Fruit fly (Drosophila melanogaster): ENCODE results near the gene CG8036.

Gene CG8036

DNA sequence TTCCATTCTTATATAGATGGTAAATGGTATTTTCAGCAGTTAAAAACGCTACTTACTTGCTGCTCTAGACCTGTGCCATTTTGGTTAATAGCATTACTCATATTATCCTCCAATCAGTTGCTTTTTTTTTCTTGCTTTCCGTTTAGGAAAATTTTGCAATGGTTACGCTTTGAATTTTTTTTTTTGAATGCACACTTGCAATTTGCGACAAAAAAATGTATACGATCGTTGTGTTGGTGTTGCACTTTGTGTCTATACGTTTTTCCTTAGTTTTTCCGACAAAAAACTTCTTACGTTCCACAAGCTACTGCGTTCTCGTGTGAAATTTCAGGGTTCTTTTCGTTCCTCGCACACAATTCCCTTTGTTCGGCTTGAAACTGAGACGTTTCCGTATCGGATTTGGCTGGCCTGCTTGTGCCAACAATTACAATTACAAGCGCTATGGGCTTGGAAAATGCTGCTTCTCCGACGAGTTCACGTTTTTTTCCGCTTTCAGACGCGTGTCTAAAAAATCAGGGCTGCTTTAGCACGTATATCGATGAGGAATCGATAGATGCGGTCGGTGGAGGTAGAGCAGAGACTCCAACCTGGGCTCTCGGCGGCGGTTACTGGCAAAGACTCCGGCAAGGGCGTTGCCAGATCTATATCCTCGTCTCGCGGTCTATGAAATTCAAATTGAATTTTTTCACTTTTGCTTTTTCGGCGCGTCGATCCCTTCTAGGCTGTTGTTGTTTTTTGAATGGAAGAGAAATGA, 7.6 kb upstream of the CG8036 start (continued):
- TF ChIP-seq Bgb (GFP tag; IDR thresholded peaks at IDR 0.05; ENCODE audit: partially characterized antibody) (peak; percentile 97), Xbp1 (GFP tag; optimal IDR thresholded peaks at IDR 0.05) (peak; percentile 61), CG12391 (tag; optimal IDR thresholded peaks at IDR 0.05) (peak; percentile 46), CG18599 (GFP tag; optimal IDR thresholded peaks at IDR 0.05) (no peak), sens-2 (GFP tag; IDR thresholded peaks at IDR 0.05) (no peak), CG13424 (tag; optimal IDR thresholded peaks at IDR 0.05) (peak; percentile 46), Taf1 (GFP tag; IDR thresholded peaks at IDR 0.05) (no peak), CG6689 (GFP tag; IDR thresholded peaks at IDR 0.05) (no peak), Hr78 (GFP tag; optimal IDR thresholded peaks at IDR 0.05) (no peak), sug (tag; optimal IDR thresholded peaks at IDR 0.05) (peak; percentile 64), sens (GFP tag) (peak; percentile 93), Chrac-16 (GFP tag; optimal IDR thresholded peaks at IDR 0.05) (peak; percentile 5), Hand (GFP tag; optimal IDR thresholded peaks at IDR 0.05) (no peak), Jarid2 (GFP tag; optimal IDR thresholded peaks at IDR 0.05) (no peak), CG5180 (GFP tag; optimal IDR thresholded peaks at IDR 0.05) (no peak), CG31224 (GFP tag; IDR thresholded peaks at IDR 0.05) (peak; percentile 47), Hr39 (optimal IDR thresholded peaks at IDR 0.05) (no peak), Ets97D (GFP tag; optimal IDR thresholded peaks at IDR 0.05) (peak; percentile 97), lbe (GFP tag; optimal IDR thresholded peaks at IDR 0.05) (no peak), pfk (GFP tag; optimal IDR thresholded peaks at IDR 0.05) (peak; percentile 67), C15 (GFP tag; IDR thresholded peaks at IDR 0.05) (no peak), nom (GFP tag; optimal IDR thresholded peaks at IDR 0.05) (peak; percentile 10), CG11247 (GFP tag; IDR thresholded peaks at IDR 0.05) (peak; percentile 35; the same call in 1 of the 2 replicates), CrebB (tag; optimal IDR thresholded peaks at IDR 0.05) (peak; percentile 67), wor (GFP tag; IDR thresholded peaks at IDR 0.05) (no peak), mld (GFP tag; IDR thresholded peaks at IDR 0.05; ENCODE audit: partially characterized antibody) (peak; percentile 83), fd96Cb (tag; optimal IDR thresholded peaks at IDR 0.05) (no peak), CHES-1-like (GFP tag; optimal IDR thresholded peaks at IDR 0.05) (peak; percentile 73), Tbp (GFP tag; optimal IDR thresholded peaks at IDR 0.05) (no peak), Nf-YB (GFP tag; optimal IDR thresholded peaks at IDR 0.05) (no peak), Six4 (GFP tag; optimal IDR thresholded peaks at IDR 0.05) (no peak), sc (optimal IDR thresholded peaks at IDR 0.05) (no peak), sc (GFP tag; optimal IDR thresholded peaks at IDR 0.05) (no peak), CG6854 (GFP tag; optimal IDR thresholded peaks at IDR 0.05) (no peak), grn (GFP tag; optimal IDR thresholded peaks at IDR 0.05) (no peak), CG30020 (tag; optimal IDR thresholded peaks at IDR 0.05) (peak; percentile 42), oc (tag; optimal IDR thresholded peaks at IDR 0.05) (no peak), Neu2 (GFP tag; optimal IDR thresholded peaks at IDR 0.05; ENCODE audit: borderline replicate concordance) (no peak), CG4360 (GFP tag; IDR thresholded peaks at IDR 0.05) (peak; percentile 28; the same call in 1 of the 2 replicates), NfI (GFP tag; optimal IDR thresholded peaks at IDR 0.05) (peak; percentile 42), MTF-1 (GFP tag; optimal IDR thresholded peaks at IDR 0.05; ENCODE audit: borderline replicate concordance) (peak; percentile 71), Dll (GFP tag; IDR thresholded peaks at IDR 0.05; ENCODE audit: partially characterized antibody) (peak; percentile 81), so (GFP tag; IDR thresholded peaks at IDR 0.05) (no peak), lilli (GFP tag; optimal IDR thresholded peaks at IDR 0.05) (peak; percentile 47), dysf (GFP tag; IDR thresholded peaks at IDR 0.05) (peak; percentile 51; the same call in 2 of the 3 replicates), croc (GFP tag; conservative IDR thresholded peaks at IDR 0.05) (no peak), CG17385 (GFP tag; optimal IDR thresholded peaks at IDR 0.05) (peak; percentile 37), HLH4C (GFP tag; IDR thresholded peaks at IDR 0.05; ENCODE audit: partially characterized antibody) (peak; percentile 88), gro (GFP tag; optimal IDR thresholded peaks at IDR 0.05) (peak; percentile 85)

Measured in whole organism, embryonic.